Worm (Caenorhabditis elegans) whole organism, L4 larva: ENCODE measurements around the gene F07C6.4.
A peak's percentile ranks its signal among the peaks of the same experiment; 100 is the strongest.

ENCODE experiments used
- nhr-77 ChIP-seq: fragments of 150-350 bp; optimal IDR thresholded peaks from 2 replicates; lab custom pipeline; 2014; ENCODE audit warnings: missing biosample characterization, missing genetic modification characterization
- pqm-1 ChIP-seq: sonication (generic microtip); optimal IDR thresholded peaks from 2 replicates; lab custom pipeline; 2017; ENCODE audit warnings: missing biosample characterization, missing genetic modification characterization

- TF ChIP-seq nhr-77 (tag; lab: Kevin White, UChicago) (no peak), pqm-1 (peak; percentile 52)
Measured at ce11 chrIV:12833698-12834416, 28.1 kb downstream of the F07C6.4 start.
